Worm (Caenorhabditis elegans) whole organism, mixed stage, embryonic: ENCODE results near the gene ceh-83.

Source experiments
- ces-1 ChIP-seq: fragments of 150-350 bp; optimal IDR thresholded peaks from 2 replicates; lab custom pipeline; 2014; ENCODE audit warnings: missing biosample characterization, missing genetic modification reagents, missing genetic modification characterization
- elt-3 ChIP-seq: fragments of 150-350 bp; optimal IDR thresholded peaks from 2 replicates; lab custom pipeline; 2014; ENCODE audit warnings: missing biosample characterization, missing genetic modification characterization
- lin-13 ChIP-seq: fragments of 150-350 bp; optimal IDR thresholded peaks from 2 replicates; lab custom pipeline; 2014; ENCODE audit warnings: missing biosample characterization, missing genetic modification characterization
- lin-32 ChIP-seq: fragments of 200-800 bp; sonication (Bioruptor generic); optimal IDR thresholded peaks from 2 replicates; lab custom pipeline; 2018; ENCODE audit warnings: mild to moderate bottlenecking, missing genetic modification characterization, missing compliant biosample characterization
- lsy-2 ChIP-seq: fragments of 150-350 bp; optimal IDR thresholded peaks from 2 replicates; lab custom pipeline; 2014; ENCODE audit warnings: missing biosample characterization, missing genetic modification characterization
- mab-5 ChIP-seq: fragments of 150-350 bp; optimal IDR thresholded peaks from 2 replicates; lab custom pipeline; 2014; ENCODE audit warnings: missing biosample characterization, missing genetic modification characterization
- mep-1 ChIP-seq: fragments of 150-350 bp; optimal IDR thresholded peaks from 2 replicates; lab custom pipeline; 2017; ENCODE audit warnings: missing biosample characterization, missing genetic modification reagents, missing genetic modification characterization, inconsistent platforms
- nhr-76 ChIP-seq: sonication (generic microtip); optimal IDR thresholded peaks from 2 replicates; lab custom pipeline; 2017; ENCODE audit warnings: missing biosample characterization, missing genetic modification characterization
- pha-4 ChIP-seq: fragments of 150-350 bp; optimal IDR thresholded peaks from 2 replicates; lab custom pipeline; 2018; ENCODE audit warnings: missing biosample characterization, missing genetic modification reagents, missing genetic modification characterization
- snpc-4 ChIP-seq: fragments of 150-350 bp; optimal IDR thresholded peaks from 2 replicates; lab custom pipeline; 2014; ENCODE audit warnings: missing biosample characterization, missing genetic modification characterization
- sptf-1 ChIP-seq: sonication (generic microtip); optimal IDR thresholded peaks from 2 replicates; lab custom pipeline; 2017; ENCODE audit warnings: mild to moderate bottlenecking, missing genetic modification characterization, moderate library complexity, missing compliant biosample characterization
- tbx-8 ChIP-seq: fragments of 200-800 bp; sonication (Bioruptor generic); optimal IDR thresholded peaks from 2 replicates; lab custom pipeline; 2018; ENCODE audit warnings: mild to moderate bottlenecking, missing genetic modification characterization, moderate library complexity, missing compliant biosample characterization
- unc-120 ChIP-seq: sonication (generic microtip); optimal IDR thresholded peaks from 2 replicates; lab custom pipeline; 2017; ENCODE audit warnings: missing genetic modification characterization, missing compliant biosample characterization; ENCODE audit not compliant: poor library complexity, severe bottlenecking

ce11 chrII:1692827-1693226, 43.5 kb downstream of the ceh-83 start, which contains the start of gene fbxc-21:
- TF ChIP-seq lin-13 (tag; lab: Kevin White, UChicago) = no peak
- no peak for TF ChIP-seq lin-32 (GFP tag; lab: Kevin White, UChicago)
- no peak for TF ChIP-seq lsy-2 (tag; lab: Kevin White, UChicago)
- TF ChIP-seq snpc-4 = no peak
- no peak for TF ChIP-seq tbx-8 (GFP tag; lab: Kevin White, UChicago)
- no peak for TF ChIP-seq mab-5 (tag; lab: Kevin White, UChicago)
- no peak for TF ChIP-seq sptf-1 (tag; lab: Kevin White, UChicago)
- TF ChIP-seq elt-3 (tag; lab: Kevin White, UChicago) = no peak
- no peak for TF ChIP-seq ces-1 (GFP tag; lab: Kevin White, UChicago)
- no peak for TF ChIP-seq mep-1
- no peak for TF ChIP-seq nhr-76 (tag; lab: Kevin White, UChicago)
- no peak for TF ChIP-seq unc-120 (tag; lab: Kevin White, UChicago)
- TF ChIP-seq pha-4 (tag; lab: Kevin White, UChicago) = no peak
